Worm (Caenorhabditis elegans): Measurements from ENCODE around the gene col-108.

The col-108 gene

DNA sequence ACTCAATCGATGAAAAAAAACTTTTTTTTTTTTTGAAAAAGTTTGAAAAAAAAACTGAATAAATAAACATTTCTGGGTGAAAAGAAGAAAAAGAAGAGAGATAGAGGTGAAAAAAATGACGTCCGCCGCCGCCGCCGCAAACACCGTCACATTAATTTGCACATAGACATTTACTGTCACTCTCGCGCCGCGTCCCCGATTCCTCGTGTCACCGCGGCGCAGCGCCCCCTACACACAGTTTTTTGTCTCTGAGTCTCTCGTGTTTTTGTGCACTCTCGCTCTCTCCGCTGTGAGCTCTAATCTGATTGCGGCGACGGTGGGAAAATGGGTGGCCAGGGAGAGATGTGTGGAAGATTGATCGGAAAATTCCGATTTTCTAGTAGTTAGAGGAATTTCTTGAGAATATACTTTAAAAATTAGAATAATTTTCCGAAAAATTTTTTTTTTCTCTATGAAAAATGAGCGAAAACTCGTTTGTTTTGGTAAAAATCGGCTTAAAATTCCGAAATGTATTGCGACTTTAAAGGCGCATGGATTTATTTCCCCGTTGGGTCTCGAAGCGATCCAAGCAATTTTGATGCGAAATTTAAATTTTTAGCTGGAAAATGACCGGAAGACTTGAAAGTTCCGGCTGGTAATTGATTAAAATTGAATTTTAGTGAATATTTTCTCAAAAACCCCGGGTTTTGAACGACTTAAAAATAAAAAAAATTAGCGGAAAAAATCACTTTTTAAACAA lies 28.9 kb upstream of the col-108 start (continued):
- no peak for TF ChIP-seq T26A8.4 (GFP tag; IDR thresholded peaks at IDR 0.05)
- peak; percentile 61 for TF ChIP-seq hlh-11 (tag; optimal IDR thresholded peaks at IDR 0.05)
- TF ChIP-seq mdl-1 (tag; optimal IDR thresholded peaks at IDR 0.05), result peak; percentile 27 to 40
- no peak for TF ChIP-seq Y105C5A.15 (GFP tag; IDR thresholded peaks at IDR 0.05)
- TF ChIP-seq D1046.2 (GFP tag; IDR thresholded peaks at IDR 0.05), result no peak
- no peak for TF ChIP-seq mxl-2 (GFP tag; conservative IDR thresholded peaks at IDR 0.05)
- TF ChIP-seq arid-1 (GFP tag; conservative IDR thresholded peaks at IDR 0.05), result no peak
- TF ChIP-seq zfp-2 (tag; optimal IDR thresholded peaks at IDR 0.05), result no peak
- peak; percentile 40 for TF ChIP-seq aha-1 (tag)
- no peak for TF ChIP-seq saeg-2 (GFP tag; IDR thresholded peaks at IDR 0.05)
- TF ChIP-seq Y75B8A.6 (GFP tag; IDR thresholded peaks at IDR 0.05), result no peak
- TF ChIP-seq T20F7.1 (GFP tag; optimal IDR thresholded peaks at IDR 0.05), result no peak
- TF ChIP-seq tag-97 (GFP tag; IDR thresholded peaks at IDR 0.05), result no peak
- TF ChIP-seq hif-1 (tag; optimal IDR thresholded peaks at IDR 0.05), result no peak
- no peak for TF ChIP-seq aly-2 (tag; optimal IDR thresholded peaks at IDR 0.05)
- TF ChIP-seq F26F4.8 (GFP tag; conservative IDR thresholded peaks at IDR 0.05), result no peak
- TF ChIP-seq madf-5 (GFP tag; IDR thresholded peaks at IDR 0.05), result no peak
- peak; percentile 40 for TF ChIP-seq mes-2 (tag; optimal IDR thresholded peaks at IDR 0.05; ENCODE audit: poor library complexity, severe bottlenecking)
- no peak for TF ChIP-seq rbr-2 (tag; optimal IDR thresholded peaks at IDR 0.05)
- no peak for TF ChIP-seq lin-15B (tag; optimal IDR thresholded peaks at IDR 0.05)
- TF ChIP-seq hmg-1.1 (GFP tag; IDR thresholded peaks at IDR 0.05), result peak; percentile 50; the same call in 1 of the 2 replicates
- peak; percentile 59 for TF ChIP-seq lin-38 (GFP tag; IDR thresholded peaks at IDR 0.05)
- no peak for TF ChIP-seq nhr-77 (tag; optimal IDR thresholded peaks at IDR 0.05)
- no peak for TF ChIP-seq ztf-11 (tag; optimal IDR thresholded peaks at IDR 0.05)
- no peak for TF ChIP-seq dmd-8 (GFP tag; IDR thresholded peaks at IDR 0.05)
- no peak for TF ChIP-seq spr-1 (tag; optimal IDR thresholded peaks at IDR 0.05)
- TF ChIP-seq vab-7 (GFP tag; IDR thresholded peaks at IDR 0.05), result no peak
- TF ChIP-seq ZK546.5 (tag; optimal IDR thresholded peaks at IDR 0.05), result no peak
- peak; percentile 18 for TF ChIP-seq nhr-28 (tag; optimal IDR thresholded peaks at IDR 0.05)
- no peak for TF ChIP-seq daf-8 (GFP tag; IDR thresholded peaks at IDR 0.05)
- no peak for TF ChIP-seq sdz-12 (GFP tag; optimal IDR thresholded peaks at IDR 0.05)
- TF ChIP-seq nhr-10 (tag; optimal IDR thresholded peaks at IDR 0.05), result no peak
- TF ChIP-seq snpc-1.2 (GFP tag; IDR thresholded peaks at IDR 0.05), result no peak
- no peak for TF ChIP-seq fkh-10 (GFP tag; optimal IDR thresholded peaks at IDR 0.05)
- no peak for TF ChIP-seq lin-13 (GFP tag; optimal IDR thresholded peaks at IDR 0.05)
- TF ChIP-seq nhr-102 (tag; optimal IDR thresholded peaks at IDR 0.05), result no peak
- no peak for TF ChIP-seq F10B5.3 (tag; optimal IDR thresholded peaks at IDR 0.05)
- no peak for TF ChIP-seq nhr-48 (tag; optimal IDR thresholded peaks at IDR 0.05)
- no peak for TF ChIP-seq nhr-42 (GFP tag; IDR thresholded peaks at IDR 0.05)
- no peak for TF ChIP-seq spr-3 (GFP tag; optimal IDR thresholded peaks at IDR 0.05)
- no peak for TF ChIP-seq pha-4 (GFP tag; IDR thresholded peaks at IDR 0.05)
- TF ChIP-seq pha-4 (tag; optimal IDR thresholded peaks at IDR 0.05), result no peak
- no peak for TF ChIP-seq zfp-3 (GFP tag; conservative IDR thresholded peaks at IDR 0.05)
- no peak for TF ChIP-seq dmd-9 (GFP tag; IDR thresholded peaks at IDR 0.05)
- no peak for TF ChIP-seq F49E8.2 (tag; optimal IDR thresholded peaks at IDR 0.05; ENCODE audit: borderline replicate concordance)
- peak; percentile 48; the same call in 1 of the 2 replicates for TF ChIP-seq dmd-6 (GFP tag; IDR thresholded peaks at IDR 0.05)
- TF ChIP-seq ces-1 (GFP tag; optimal IDR thresholded peaks at IDR 0.05), result no peak
- TF ChIP-seq gei-8 (GFP tag; optimal IDR thresholded peaks at IDR 0.05), result no peak
- TF ChIP-seq snpc-4 (tag; optimal IDR thresholded peaks at IDR 0.05), result no peak

Measured in whole organism, L4 larva.